Fruit fly (Drosophila melanogaster) whole organism, prepupa: Measurements from ENCODE around the gene Helz.

Experiments
- CG10631 ChIP-seq: fragments of 200-800 bp; sonication (Bioruptor generic); optimal IDR thresholded peaks from 2 replicates; lab custom pipeline; 2016; ENCODE audit warnings: missing biosample characterization, missing genetic modification characterization
- CG10669 ChIP-seq: fragments of 200-800 bp; sonication (Bioruptor generic); optimal IDR thresholded peaks from 3 replicates; lab custom pipeline; 2018; ENCODE audit warnings: missing biosample characterization, mild to moderate bottlenecking, missing genetic modification characterization, moderate library complexity
- CG15336 ChIP-seq: fragments of 200-800 bp; sonication (Bioruptor generic); IDR thresholded peaks from 2 replicates; pipeline ENCODE4 v1.3.6; 2022; ENCODE audit warnings: missing biosample characterization, missing genetic modification characterization
- CG3032 ChIP-seq: fragments of 200-800 bp; optimal IDR thresholded peaks from 2 replicates; lab custom pipeline; 2019; ENCODE audit warnings: missing biosample characterization, mild to moderate bottlenecking, missing genetic modification characterization, moderate library complexity
- CG31627 ChIP-seq: fragments of 200-800 bp; sonication (Bioruptor generic); optimal IDR thresholded peaks from 3 replicates; lab custom pipeline; 2016; ENCODE audit warnings: missing biosample characterization, missing genetic modification characterization
- CG32006 ChIP-seq: fragments of 200-800 bp; sonication (Bioruptor generic); optimal IDR thresholded peaks from 3 replicates; lab custom pipeline; 2017; ENCODE audit warnings: missing biosample characterization, mild to moderate bottlenecking, missing genetic modification characterization
- CG3919 ChIP-seq: fragments of 200-800 bp; sonication (Bioruptor generic); optimal IDR thresholded peaks from 3 replicates; lab custom pipeline; 2016; ENCODE audit warnings: missing biosample characterization, missing genetic modification characterization
- CG6163 ChIP-seq: fragments of 200-800 bp; sonication (Bioruptor generic); IDR thresholded peaks from 3 replicates; pipeline ENCODE4 v1.3.6; 2022; ENCODE audit warnings: missing biosample characterization, missing genetic modification characterization
- CG6276 ChIP-seq: fragments of 200-800 bp; sonication (Bioruptor generic); optimal IDR thresholded peaks from 2 replicates; lab custom pipeline; 2017; ENCODE audit warnings: missing biosample characterization, mild to moderate bottlenecking, missing genetic modification characterization
- CG6808 ChIP-seq: fragments of 200-800 bp; sonication (Bioruptor generic); optimal IDR thresholded peaks from 3 replicates; lab custom pipeline; 2017; ENCODE audit warnings: missing biosample characterization, missing genetic modification characterization, mild to moderate bottlenecking, moderate library complexity, missing genetic modification reagents
- CG7368 ChIP-seq: fragments of 200-800 bp; sonication (Bioruptor generic); optimal IDR thresholded peaks from 3 replicates; lab custom pipeline; 2016; ENCODE audit warnings: missing biosample characterization, missing genetic modification characterization
- CG8119 ChIP-seq: fragments of 200-800 bp; sonication (Bioruptor generic); IDR thresholded peaks from 3 replicates; pipeline ENCODE4 v1.3.6; 2022; ENCODE audit warnings: missing biosample characterization, missing genetic modification characterization
- CG8319 ChIP-seq: fragments of 200-800 bp; sonication (Bioruptor generic); optimal IDR thresholded peaks from 3 replicates; lab custom pipeline; 2016; ENCODE audit warnings: missing biosample characterization, missing genetic modification characterization
- CG8632 ChIP-seq: fragments of 200-800 bp; sonication (Bioruptor generic); optimal IDR thresholded peaks from 3 replicates; lab custom pipeline; 2016; ENCODE audit warnings: missing biosample characterization, missing genetic modification characterization
- Eip78C ChIP-seq: fragments of 200-800 bp; sonication (Bioruptor generic); peaks from one replicate; lab custom pipeline; 2016; ENCODE audit warnings: missing biosample characterization, missing genetic modification characterization
- Eip93F ChIP-seq: fragments of 200-800 bp; sonication (Bioruptor generic); optimal IDR thresholded peaks from 2 replicates; lab custom pipeline; 2016; ENCODE audit warnings: missing biosample characterization, mild to moderate bottlenecking, missing genetic modification characterization
- Ets96B ChIP-seq: fragments of 200-800 bp; optimal IDR thresholded peaks from 2 replicates; lab custom pipeline; 2019; ENCODE audit warnings: missing biosample characterization, mild to moderate bottlenecking, missing genetic modification characterization, moderate library complexity
- Gug ChIP-seq: fragments of 200-800 bp; sonication (Bioruptor generic); IDR thresholded peaks from 2 replicates; pipeline ENCODE4 v1.3.6; 2022; ENCODE audit warnings: missing biosample characterization, missing genetic modification characterization
- Hr39 ChIP-seq: fragments of 200-800 bp; sonication (Bioruptor generic); optimal IDR thresholded peaks from 2 replicates; lab custom pipeline; 2016; ENCODE audit warnings: missing biosample characterization, missing genetic modification characterization
- Hr4 ChIP-seq: fragments of 200-800 bp; sonication (Bioruptor generic); optimal IDR thresholded peaks from 3 replicates; lab custom pipeline; 2016; ENCODE audit warnings: missing biosample characterization, missing genetic modification characterization
- Met ChIP-seq: fragments of 200-800 bp; sonication (Bioruptor generic); optimal IDR thresholded peaks from 3 replicates; lab custom pipeline; 2016; ENCODE audit warnings: missing biosample characterization, missing genetic modification characterization
- Smox ChIP-seq: fragments of 200-800 bp; sonication (Bioruptor generic); optimal IDR thresholded peaks from 3 replicates; lab custom pipeline; 2016; ENCODE audit warnings: missing biosample characterization, missing genetic modification characterization
- Sox14 ChIP-seq: fragments of 200-800 bp; sonication (Bioruptor generic); optimal IDR thresholded peaks from 3 replicates; lab custom pipeline; 2016; ENCODE audit warnings: missing biosample characterization, missing genetic modification characterization
- Sox15 ChIP-seq: fragments of 200-800 bp; sonication (Bioruptor generic); optimal IDR thresholded peaks from 3 replicates; lab custom pipeline; 2016; ENCODE audit warnings: missing biosample characterization, missing genetic modification characterization
- acj6 ChIP-seq: fragments of 200-800 bp; sonication (Bioruptor generic); optimal IDR thresholded peaks from 3 replicates; lab custom pipeline; 2016; ENCODE audit warnings: missing biosample characterization, missing genetic modification characterization
- cyc ChIP-seq: fragments of 200-800 bp; sonication (Bioruptor generic); optimal IDR thresholded peaks from 3 replicates; lab custom pipeline; 2016; ENCODE audit warnings: missing biosample characterization, missing genetic modification characterization
- dsx ChIP-seq: fragments of 200-800 bp; optimal IDR thresholded peaks from 3 replicates; lab custom pipeline; 2019; ENCODE audit warnings: missing biosample characterization, mild to moderate bottlenecking, missing genetic modification characterization, moderate library complexity; ENCODE audit not compliant: poor library complexity, severe bottlenecking
- eg ChIP-seq: fragments of 200-800 bp; sonication (Bioruptor generic); IDR thresholded peaks from 3 replicates; pipeline ENCODE4 v1.3.6; 2022; ENCODE audit warnings: missing biosample characterization, missing genetic modification characterization
- esn ChIP-seq: fragments of 200-800 bp; sonication (Bioruptor generic); optimal IDR thresholded peaks from 2 replicates; lab custom pipeline; 2016; ENCODE audit warnings: missing biosample characterization, mild to moderate bottlenecking, missing genetic modification characterization, moderate library complexity
- fd85E ChIP-seq: fragments of 200-800 bp; sonication (Bioruptor generic); optimal IDR thresholded peaks from 3 replicates; lab custom pipeline; 2016; ENCODE audit warnings: missing biosample characterization, missing genetic modification characterization
- lz ChIP-seq: fragments of 200-800 bp; sonication (Bioruptor generic); optimal IDR thresholded peaks from 3 replicates; lab custom pipeline; 2016; ENCODE audit warnings: missing biosample characterization, missing genetic modification characterization
- pdm3 ChIP-seq: fragments of 200-800 bp; sonication (Bioruptor generic); optimal IDR thresholded peaks from 3 replicates; lab custom pipeline; 2016; ENCODE audit warnings: missing biosample characterization, missing genetic modification characterization
- ss ChIP-seq, 2 experiments: fragments of 200-800 bp; sonication (Bioruptor generic); optimal IDR thresholded peaks; 2 replicates in 1 of 2; 3 replicates in 1 of 2; lab custom pipeline; 2017 to 2018; ENCODE audit warnings: mild to moderate bottlenecking in 2 of 2, missing biosample characterization in 2 of 2, missing genetic modification characterization in 2 of 2, moderate library complexity in 1 of 2
- svp ChIP-seq: fragments of 200-800 bp; sonication (Bioruptor generic); peaks from one replicate; lab custom pipeline; 2016; ENCODE audit warnings: missing biosample characterization, missing genetic modification characterization
- topi ChIP-seq: fragments of 200-800 bp; sonication (Bioruptor generic); optimal IDR thresholded peaks from 3 replicates; lab custom pipeline; 2016; ENCODE audit warnings: missing biosample characterization, missing genetic modification characterization
- vri ChIP-seq: fragments of 200-800 bp; sonication (Bioruptor generic); optimal IDR thresholded peaks from 3 replicates; lab custom pipeline; 2016; ENCODE audit warnings: missing biosample characterization, mild to moderate bottlenecking, missing genetic modification characterization

Helz gene

dm6 chr3L:14790127-14790589 lies 423 bp downstream of the Helz start (continued):
- no peak for TF ChIP-seq CG6276 (GFP tag; lab: Kevin White, UChicago)
- peak; percentile 93 for TF ChIP-seq svp (GFP tag; lab: Kevin White, UChicago)
- peak; percentile 58 for TF ChIP-seq CG8119
- TF ChIP-seq lz: peak; percentile 88
- TF ChIP-seq esn (GFP tag; lab: Kevin White, UChicago): peak; percentile 87
- peak; percentile 61 for TF ChIP-seq CG8319
- peak; percentile 78 for TF ChIP-seq vri
- TF ChIP-seq CG8632 (GFP tag; lab: Kevin White, UChicago): peak; percentile 70
- TF ChIP-seq dsx (GFP tag; lab: Kevin White, UChicago): no peak
- TF ChIP-seq Sox15 (GFP tag; lab: Kevin White, UChicago): peak; percentile 71
- TF ChIP-seq fd85E (GFP tag; lab: Kevin White, UChicago): peak; percentile 64
- peak; percentile 72 for TF ChIP-seq CG3032 (tag; lab: Kevin White, UChicago)
- TF ChIP-seq topi (GFP tag; lab: Kevin White, UChicago): peak; percentile 89
- TF ChIP-seq Ets96B (tag; lab: Kevin White, UChicago): peak; percentile 55
- TF ChIP-seq pdm3: peak; percentile 82
- TF ChIP-seq ss (GFP tag; optimal IDR thresholded peaks at IDR 0.05; lab: Kevin White, UChicago): peak in 1 of 2 experiments; percentile 66
- TF ChIP-seq CG32006 (GFP tag; lab: Kevin White, UChicago): no peak
- peak; percentile 68 for TF ChIP-seq CG10669 (GFP tag; lab: Kevin White, UChicago)
- TF ChIP-seq CG7368: peak; percentile 72
- TF ChIP-seq Eip93F (GFP tag; lab: Kevin White, UChicago): no peak
- TF ChIP-seq Sox14 (GFP tag; lab: Kevin White, UChicago): peak; percentile 83

- TF ChIP-seq lz: no peak
- no peak for TF ChIP-seq Eip93F (GFP tag; lab: Kevin White, UChicago)
- no peak for TF ChIP-seq Smox (GFP tag; lab: Kevin White, UChicago)
- TF ChIP-seq CG10631 (GFP tag; lab: Kevin White, UChicago): no peak
- no peak for TF ChIP-seq CG6808 (GFP tag; lab: Kevin White, UChicago)
- peak; percentile 68 for TF ChIP-seq CG6163 (GFP tag; lab: Robert Waterston, UW)
- TF ChIP-seq Eip78C (GFP tag; lab: Kevin White, UChicago): no peak
- TF ChIP-seq Met (GFP tag; lab: Kevin White, UChicago): no peak
- no peak for TF ChIP-seq acj6 (GFP tag; lab: Kevin White, UChicago)
- no peak for TF ChIP-seq Hr4 (GFP tag; lab: Kevin White, UChicago)
- peak; percentile 38; the same call in 1 of the 2 replicates for TF ChIP-seq Gug (GFP tag; lab: Robert Waterston, UW)
- TF ChIP-seq CG3919 (GFP tag; lab: Kevin White, UChicago): no peak
- TF ChIP-seq eg (GFP tag; lab: Robert Waterston, UW): peak; percentile 61
- TF ChIP-seq cyc (GFP tag; lab: Kevin White, UChicago): no peak
- peak; percentile 41; the same call in 1 of the 2 replicates for TF ChIP-seq CG15336 (GFP tag; lab: Robert Waterston, UW)
- TF ChIP-seq CG31627: no peak
- TF ChIP-seq Hr39 (GFP tag; lab: Kevin White, UChicago): no peak
- TF ChIP-seq dsx (GFP tag; lab: Kevin White, UChicago): no peak
These were observed 1.3 kb downstream of the Helz start for dm6 chr3L:14790849-14791646.
